Worm (Caenorhabditis elegans): ENCODE measurements around the gene ttr-27.

The ttr-27 gene

ce11 chrV:12882370-12882769 is 21.5 kb downstream of the ttr-27 start:
- TF ChIP-seq nhr-43 (tag; optimal IDR thresholded peaks at IDR 0.05; ENCODE audit: poor library complexity, severe bottlenecking), result no peak
- no peak for TF ChIP-seq ZK546.5 (tag; optimal IDR thresholded peaks at IDR 0.05)
- no peak for TF ChIP-seq nhr-237 (tag; optimal IDR thresholded peaks at IDR 0.05)
- TF ChIP-seq fkh-10 (GFP tag; optimal IDR thresholded peaks at IDR 0.05), result no peak
- no peak for TF ChIP-seq skn-1 (tag; optimal IDR thresholded peaks at IDR 0.05)
- TF ChIP-seq lin-39 (tag; optimal IDR thresholded peaks at IDR 0.05), result no peak
- no peak for TF ChIP-seq unc-39 (tag; optimal IDR thresholded peaks at IDR 0.05)

- TF ChIP-seq ztf-11 (tag; optimal IDR thresholded peaks at IDR 0.05) (no peak), egl-27 (tag; optimal IDR thresholded peaks at IDR 0.05) (no peak), ZK546.5 (tag; optimal IDR thresholded peaks at IDR 0.05) (no peak), unc-39 (tag; optimal IDR thresholded peaks at IDR 0.05) (no peak), nhr-25 (tag; optimal IDR thresholded peaks at IDR 0.05) (peak; percentile 5), ztf-4 (tag; optimal IDR thresholded peaks at IDR 0.05) (no peak)
These were observed 22.5 kb downstream of the ttr-27 start for ce11 chrV:12881396-12881795.

ce11 chrV:12879349-12879748 is 24.5 kb downstream of the ttr-27 start:
- TF ChIP-seq ZK546.5 (tag; optimal IDR thresholded peaks at IDR 0.05), result no peak
- no peak for TF ChIP-seq hmg-11 (tag; optimal IDR thresholded peaks at IDR 0.05)
- peak; percentile 36 for TF ChIP-seq ama-1 (optimal IDR thresholded peaks at IDR 0.05)
- TF ChIP-seq pha-4 (tag; optimal IDR thresholded peaks at IDR 0.05), result no peak
- no peak for TF ChIP-seq zag-1 (tag; optimal IDR thresholded peaks at IDR 0.05)
- TF ChIP-seq tbx-2 (tag; optimal IDR thresholded peaks at IDR 0.05), result no peak
- TF ChIP-seq mml-1 (tag; optimal IDR thresholded peaks at IDR 0.05), result no peak
- no peak for TF ChIP-seq ceh-82 (tag; optimal IDR thresholded peaks at IDR 0.05)
- TF ChIP-seq fkh-2 (tag; optimal IDR thresholded peaks at IDR 0.05), result no peak
- TF ChIP-seq nhr-12 (tag; optimal IDR thresholded peaks at IDR 0.05), result no peak
- no peak for TF ChIP-seq nhr-11 (tag; optimal IDR thresholded peaks at IDR 0.05)
- TF ChIP-seq nhr-43 (tag; optimal IDR thresholded peaks at IDR 0.05; ENCODE audit: poor library complexity, severe bottlenecking), result peak; percentile 13
- no peak for TF ChIP-seq nhr-76 (tag; optimal IDR thresholded peaks at IDR 0.05)
- TF ChIP-seq nhr-25 (tag; optimal IDR thresholded peaks at IDR 0.05), result peak; percentile 70
- TF ChIP-seq unc-62 (GFP tag; optimal IDR thresholded peaks at IDR 0.05), result no peak
- TF ChIP-seq ztf-4 (tag; optimal IDR thresholded peaks at IDR 0.05), result no peak
- TF ChIP-seq skn-1 (tag; optimal IDR thresholded peaks at IDR 0.05), result no peak
- TF ChIP-seq nhr-237 (tag; optimal IDR thresholded peaks at IDR 0.05), result no peak
- TF ChIP-seq ceh-9 (tag; optimal IDR thresholded peaks at IDR 0.05), result no peak

- TF ChIP-seq nhr-67 (tag; optimal IDR thresholded peaks at IDR 0.05), result no peak
- TF ChIP-seq elt-2 (tag; optimal IDR thresholded peaks at IDR 0.05), result peak; percentile 19
- TF ChIP-seq fos-1 (tag; optimal IDR thresholded peaks at IDR 0.05), result no peak
These were observed 26.3 kb downstream of the ttr-27 start for ce11 chrV:12877579-12877978.

ce11 chrV:12876708-12877107 is 27.2 kb downstream of the ttr-27 start:
- no peak for TF ChIP-seq pha-4 (tag; optimal IDR thresholded peaks at IDR 0.05)
- TF ChIP-seq nhr-67 (tag; optimal IDR thresholded peaks at IDR 0.05), result no peak
- TF ChIP-seq mdl-1 (tag; optimal IDR thresholded peaks at IDR 0.05), result no peak
- TF ChIP-seq nhr-28 (tag; optimal IDR thresholded peaks at IDR 0.05), result no peak
- TF ChIP-seq zag-1 (tag; optimal IDR thresholded peaks at IDR 0.05), result no peak
- TF ChIP-seq ceh-28 (tag; optimal IDR thresholded peaks at IDR 0.05), result no peak
- TF ChIP-seq nfya-1 (tag; optimal IDR thresholded peaks at IDR 0.05; ENCODE audit: insufficient read depth), result no peak
- no peak for TF ChIP-seq fkh-2 (tag; optimal IDR thresholded peaks at IDR 0.05)
- peak; percentile 73 for TF ChIP-seq elt-2 (tag; optimal IDR thresholded peaks at IDR 0.05)
- no peak for TF ChIP-seq nhr-237 (tag; optimal IDR thresholded peaks at IDR 0.05)
- TF ChIP-seq pqm-1 (tag; optimal IDR thresholded peaks at IDR 0.05), result peak; percentile 73

- TF ChIP-seq elt-3 (tag; optimal IDR thresholded peaks at IDR 0.05) (no peak), nhr-25 (tag; optimal IDR thresholded peaks at IDR 0.05) (peak; percentile 48), egl-5 (tag; optimal IDR thresholded peaks at IDR 0.05) (no peak), nhr-43 (tag; optimal IDR thresholded peaks at IDR 0.05; ENCODE audit: poor library complexity, severe bottlenecking) (peak; percentile 18), egl-27 (tag; optimal IDR thresholded peaks at IDR 0.05) (no peak)
These were observed 28.0 kb downstream of the ttr-27 start for ce11 chrV:12875850-12876249.

Data from whole organism, L3 larva.